Fruit fly (Drosophila melanogaster) whole organism, embryonic: ENCODE data around the gene CG5665.

Experiments
- BEAF-32 ChIP-seq: fragments of 200-800 bp; sonication (Bioruptor generic); optimal IDR thresholded peaks from 3 replicates; lab custom pipeline; 2017; ENCODE audit warnings: missing biosample characterization, missing genetic modification characterization, mild to moderate bottlenecking, moderate library complexity, missing genetic modification reagents
- CG10565 ChIP-seq: fragments of 200-800 bp; sonication (Bioruptor generic); optimal IDR thresholded peaks from 3 replicates; lab custom pipeline; 2016; ENCODE audit warnings: missing biosample characterization, mild to moderate bottlenecking, missing genetic modification characterization
- CG12219 ChIP-seq: fragments of 200-800 bp; sonication (Bioruptor generic); optimal IDR thresholded peaks from 3 replicates; lab custom pipeline; 2018; ENCODE audit warnings: missing biosample characterization, mild to moderate bottlenecking, missing genetic modification characterization
- CG14441 ChIP-seq: fragments of 200-800 bp; sonication (Bioruptor generic); IDR thresholded peaks from 2 replicates; pipeline ENCODE4 v1.3.6; 2022; ENCODE audit warnings: missing biosample characterization, missing genetic modification characterization
- CG14965 ChIP-seq: fragments of 200-800 bp; sonication (Bioruptor generic); optimal IDR thresholded peaks from 2 replicates; lab custom pipeline; 2016; ENCODE audit warnings: missing biosample characterization, missing genetic modification characterization, borderline replicate concordance
- CG17612 ChIP-seq: fragments of 200-800 bp; sonication (Bioruptor generic); IDR thresholded peaks from 2 replicates; pipeline ENCODE4 v1.3.6; 2022; ENCODE audit warnings: missing biosample characterization, missing genetic modification characterization
- CG18476 ChIP-seq: fragments of 200-800 bp; sonication (Bioruptor generic); optimal IDR thresholded peaks from 2 replicates; lab custom pipeline; 2016; ENCODE audit warnings: missing biosample characterization, mild to moderate bottlenecking, missing genetic modification characterization
- CG18599 ChIP-seq: fragments of 200-800 bp; sonication (Bioruptor generic); optimal IDR thresholded peaks from 3 replicates; lab custom pipeline; 2017; ENCODE audit warnings: missing biosample characterization, missing genetic modification characterization, mild to moderate bottlenecking, moderate library complexity, missing genetic modification reagents
- CG18764 ChIP-seq: fragments of 200-800 bp; sonication (Bioruptor generic); optimal IDR thresholded peaks from 3 replicates; lab custom pipeline; 2016; ENCODE audit warnings: missing biosample characterization, missing genetic modification characterization
- CG2199 ChIP-seq: fragments of 200-800 bp; sonication (Bioruptor generic); IDR thresholded peaks from 3 replicates; pipeline ENCODE4 v1.3.6; 2022; ENCODE audit warnings: missing biosample characterization, missing genetic modification characterization
- CG31365 ChIP-seq: fragments of 200-800 bp; sonication (Bioruptor generic); optimal IDR thresholded peaks from 2 replicates; lab custom pipeline; 2018; ENCODE audit warnings: missing biosample characterization, mild to moderate bottlenecking, missing genetic modification characterization
- CG3163 ChIP-seq: fragments of 200-800 bp; sonication (Bioruptor generic); optimal IDR thresholded peaks from 3 replicates; lab custom pipeline; 2016; ENCODE audit warnings: missing biosample characterization, missing genetic modification characterization
- CG32772 ChIP-seq: fragments of 200-800 bp; sonication (Bioruptor generic); IDR thresholded peaks from 2 replicates; pipeline ENCODE4 v1.3.6; 2022; ENCODE audit warnings: missing biosample characterization, missing genetic modification characterization
- CG34422 ChIP-seq: fragments of 200-800 bp; sonication (Bioruptor generic); IDR thresholded peaks from 3 replicates; pipeline ENCODE4 v1.3.6; 2022; ENCODE audit warnings: missing biosample characterization, missing genetic modification characterization
- CG3726 ChIP-seq: fragments of 200-800 bp; sonication (Bioruptor generic); IDR thresholded peaks from 3 replicates; pipeline ENCODE4, ENCODE4 v1.3.6; 2022; ENCODE audit warnings: missing biosample characterization, missing genetic modification characterization
- CG3995 ChIP-seq: fragments of 200-800 bp; sonication (Bioruptor generic); optimal IDR thresholded peaks from 3 replicates; lab custom pipeline; 2016; ENCODE audit warnings: missing biosample characterization, missing genetic modification characterization
- CG42726 ChIP-seq: fragments of 200-800 bp; sonication (Bioruptor generic); IDR thresholded peaks from 2 replicates; pipeline ENCODE4 v1.3.6; 2022; ENCODE audit warnings: missing biosample characterization, missing genetic modification characterization; ENCODE audit not compliant: partially characterized antibody
- CG4282 ChIP-seq: fragments of 200-800 bp; sonication (Bioruptor generic); optimal IDR thresholded peaks from 2 replicates; lab custom pipeline; 2016; ENCODE audit warnings: missing biosample characterization, missing genetic modification characterization
- CG4328 ChIP-seq: fragments of 200-800 bp; sonication (Bioruptor generic); optimal IDR thresholded peaks from 3 replicates; lab custom pipeline; 2017; ENCODE audit warnings: missing biosample characterization, missing genetic modification reagents, missing genetic modification characterization
- CG7357 ChIP-seq: fragments of 200-800 bp; sonication (Bioruptor generic); IDR thresholded peaks from 3 replicates; pipeline ENCODE4 v1.3.6; 2022; ENCODE audit warnings: missing biosample characterization, missing genetic modification characterization
- CG8290 ChIP-seq, 3 experiments: fragments of 200-800 bp; sonication (Bioruptor generic); optimal IDR thresholded peaks; 2 replicates each; lab custom pipeline; 2016 to 2019; ENCODE audit warnings: missing biosample characterization in 3 of 3, missing genetic modification characterization in 3 of 3, mild to moderate bottlenecking in 2 of 3, moderate library complexity in 1 of 3
- CG9215 ChIP-seq: fragments of 200-800 bp; sonication (Bioruptor generic); IDR thresholded peaks from 2 replicates; pipeline ENCODE4 v1.3.6; 2022; ENCODE audit warnings: missing biosample characterization, missing genetic modification characterization
- CG9437 ChIP-seq: fragments of 200-800 bp; sonication (Bioruptor generic); optimal IDR thresholded peaks from 2 replicates; lab custom pipeline; 2018; ENCODE audit warnings: missing biosample characterization, mild to moderate bottlenecking, missing genetic modification characterization
- CrebB ChIP-seq: fragments of 200-800 bp; sonication (Bioruptor generic); optimal IDR thresholded peaks from 3 replicates; lab custom pipeline; 2018; ENCODE audit warnings: missing biosample characterization, mild to moderate bottlenecking, missing genetic modification characterization
- GATAe ChIP-seq: fragments of 200-800 bp; sonication (Bioruptor generic); conservative IDR thresholded peaks from 2 replicates; pipeline ENCODE4 v1.3.6; 2022; ENCODE audit warnings: missing biosample characterization, missing genetic modification characterization
- H15 ChIP-seq: fragments of 200-800 bp; sonication (Bioruptor generic); IDR thresholded peaks from 3 replicates; pipeline ENCODE4 v1.3.6; 2022; ENCODE audit warnings: missing biosample characterization, missing genetic modification characterization
- Hr39 ChIP-seq: fragments of >200 bp; optimal IDR thresholded peaks from 2 replicates; lab custom pipeline; 2017
- Oaz ChIP-seq: fragments of 200-800 bp; sonication (Bioruptor generic); IDR thresholded peaks from 2 replicates; pipeline ENCODE4 v1.3.6; 2022; ENCODE audit warnings: missing biosample characterization, missing genetic modification characterization
- Poxn ChIP-seq: fragments of 200-800 bp; sonication (Bioruptor generic); IDR thresholded peaks from 2 replicates; pipeline ENCODE4 v1.3.6; 2022; ENCODE audit warnings: missing biosample characterization, missing genetic modification characterization
- Side ChIP-seq: fragments of 200-800 bp; sonication (Bioruptor generic); optimal IDR thresholded peaks from 2 replicates; lab custom pipeline; 2016; ENCODE audit warnings: missing biosample characterization, missing genetic modification characterization
- amos ChIP-seq: fragments of 200-800 bp; sonication (Bioruptor generic); IDR thresholded peaks from 2 replicates; pipeline ENCODE4 v1.3.6; 2022; ENCODE audit warnings: missing biosample characterization, missing genetic modification characterization; ENCODE audit not compliant: partially characterized antibody
- ash1 ChIP-seq: fragments of 200-800 bp; sonication (Bioruptor generic); optimal IDR thresholded peaks from 2 replicates; lab custom pipeline; 2018; ENCODE audit warnings: missing biosample characterization, mild to moderate bottlenecking, missing genetic modification characterization
- cad ChIP-seq: fragments of >200 bp; optimal IDR thresholded peaks from 2 replicates; lab custom pipeline; 2017; ENCODE audit warnings: missing biosample characterization, missing genetic modification characterization
- chinmo ChIP-seq: fragments of 200-800 bp; sonication (Bioruptor generic); IDR thresholded peaks from 4 replicates; pipeline ENCODE4 v1.3.6; 2022; ENCODE audit warnings: missing biosample characterization, missing genetic modification characterization; ENCODE audit not compliant: partially characterized antibody
- ci ChIP-seq: fragments of 200-800 bp; sonication (Bioruptor generic); IDR thresholded peaks from 3 replicates; pipeline ENCODE4 v1.3.6; 2022; ENCODE audit warnings: missing biosample characterization, missing genetic modification characterization
- crp ChIP-seq, 2 experiments: fragments of 200-800 bp; sonication (Bioruptor generic); optimal IDR thresholded peaks; 2 replicates in 1 of 2; 3 replicates in 1 of 2; lab custom pipeline; 2017; ENCODE audit warnings: missing biosample characterization in 2 of 2, missing genetic modification characterization in 2 of 2, mild to moderate bottlenecking in 1 of 2, moderate library complexity in 1 of 2
- fd96Cb ChIP-seq: fragments of 200-800 bp; sonication (Bioruptor generic); optimal IDR thresholded peaks from 2 replicates; lab custom pipeline; 2018; ENCODE audit warnings: missing biosample characterization, mild to moderate bottlenecking, missing genetic modification characterization, moderate library complexity
- grn ChIP-seq: fragments of 200-800 bp; sonication (Bioruptor generic); optimal IDR thresholded peaks from 3 replicates; lab custom pipeline; 2017; ENCODE audit warnings: missing biosample characterization, missing genetic modification characterization
- mirr ChIP-seq: fragments of 200-800 bp; sonication (Bioruptor generic); optimal IDR thresholded peaks from 3 replicates; lab custom pipeline; 2018; ENCODE audit warnings: missing biosample characterization, mild to moderate bottlenecking, missing genetic modification characterization
- nau ChIP-seq: fragments of 200-800 bp; sonication (Bioruptor generic); optimal IDR thresholded peaks from 3 replicates; lab custom pipeline; 2017; ENCODE audit warnings: missing biosample characterization, mild to moderate bottlenecking, missing genetic modification characterization, missing genetic modification reagents
- psq ChIP-seq: fragments of 200-800 bp; sonication (Bioruptor generic); optimal IDR thresholded peaks from 2 replicates; lab custom pipeline; 2017; ENCODE audit warnings: missing biosample characterization, missing genetic modification characterization
- salm ChIP-seq: fragments of 200-800 bp; sonication (Bioruptor generic); optimal IDR thresholded peaks from 2 replicates; lab custom pipeline; 2018; ENCODE audit warnings: missing biosample characterization, mild to moderate bottlenecking, missing genetic modification characterization
- sd ChIP-seq: fragments of 200-800 bp; sonication (Bioruptor generic); optimal IDR thresholded peaks from 3 replicates; lab custom pipeline; 2018; ENCODE audit warnings: missing biosample characterization, mild to moderate bottlenecking, missing genetic modification characterization, moderate library complexity
- sens ChIP-seq: fragments of 200-800 bp; sonication (Bioruptor generic); peaks from one replicate; lab custom pipeline; 2016; ENCODE audit warnings: missing biosample characterization, missing genetic modification characterization
- sens-2 ChIP-seq: fragments of 200-800 bp; sonication (Bioruptor generic); IDR thresholded peaks from 2 replicates; pipeline ENCODE4 v1.3.6; 2022; ENCODE audit warnings: missing biosample characterization, missing genetic modification characterization
- sna ChIP-seq: fragments of 200-800 bp; sonication (Bioruptor generic); IDR thresholded peaks from 2 replicates; pipeline ENCODE4 v1.3.6; 2022; ENCODE audit warnings: missing biosample characterization, missing genetic modification characterization; ENCODE audit not compliant: partially characterized antibody
- wek ChIP-seq: fragments of 200-800 bp; sonication (Bioruptor generic); optimal IDR thresholded peaks from 3 replicates; lab custom pipeline; 2018; ENCODE audit warnings: missing biosample characterization, mild to moderate bottlenecking, missing genetic modification characterization, moderate library complexity

The CG5665 gene

dm6 chr3L:20384086-20384810, 25.9 kb downstream of the CG5665 start, which contains the start of the genes CG5498 and fbl (continued):
- TF ChIP-seq salm (tag; lab: Kevin White, UChicago) (peak; percentile 51), CG9437 (peak; percentile 52), Oaz (GFP tag; lab: Robert Waterston, UW) (no peak), Poxn (GFP tag; lab: Robert Waterston, UW) (no peak), CG14965 (no peak), CG4282 (no peak), ash1 (GFP tag; lab: Kevin White, UChicago) (no peak), CG18764 (peak; percentile 39), CG3163 (GFP tag; lab: Kevin White, UChicago) (no peak), CG9215 (GFP tag; lab: Robert Waterston, UW) (no peak), crp (GFP tag; optimal IDR thresholded peaks at IDR 0.05; lab: Kevin White, UChicago) (peak; percentile 21 to 88), CG42726 (GFP tag; lab: Robert Waterston, UW) (0 out of 2 replicates have a peak, but pooled peaks have one; percentile 15), CG14441 (GFP tag; lab: Robert Waterston, UW) (no peak), CG18476 (GFP tag; lab: Kevin White, UChicago) (peak; percentile 56), sna (GFP tag; lab: Robert Waterston, UW) (0 out of 2 replicates have a peak, but pooled peaks have one; percentile 31), amos (GFP tag; lab: Robert Waterston, UW) (no peak; the same call in 1 of the 2 replicates), CG17612 (GFP tag; lab: Robert Waterston, UW) (no peak), CG31365 (tag; lab: Kevin White, UChicago) (peak; percentile 21), CG7357 (GFP tag; lab: Robert Waterston, UW) (no peak), psq (GFP tag; lab: Kevin White, UChicago) (no peak), wek (GFP tag; lab: Kevin White, UChicago) (no peak), CG3726 (GFP tag; lab: Robert Waterston, UW) (no peak), fd96Cb (tag; lab: Kevin White, UChicago) (peak; percentile 39), BEAF-32 (GFP tag; lab: Kevin White, UChicago) (peak; percentile 57)

- TF ChIP-seq CG4328 (GFP tag; lab: Kevin White, UChicago) (no peak), sens (peak; percentile 61)
- TF ChIP-seq, all 482 proteins: peak for 1
Observed at dm6 chr3L:20385006-20385405, 26.7 kb downstream of the CG5665 start.

dm6 chr3L:20385408-20385807, 27.1 kb downstream of the CG5665 start:
- TF ChIP-seq nau (no peak), CG12219 (GFP tag; lab: Kevin White, UChicago) (no peak), CG18599 (peak; percentile 36), CG32772 (GFP tag; lab: Robert Waterston, UW) (no peak), CG3995 (GFP tag; lab: Kevin White, UChicago) (peak; percentile 8), CG8290 (GFP tag; optimal IDR thresholded peaks at IDR 0.05; lab: Kevin White, UChicago) (no peak), CG8290 (tag; optimal IDR thresholded peaks at IDR 0.05; lab: Kevin White, UChicago) (peak in 1 of 2 experiments; percentile 15), Hr39 (lab: Kevin White, UChicago) (no peak), CG2199 (GFP tag; lab: Robert Waterston, UW) (peak; percentile 53; the same call in 1 of the 3 replicates), sens-2 (GFP tag; lab: Robert Waterston, UW) (peak; percentile 85), sd (peak; percentile 83), mirr (GFP tag; lab: Kevin White, UChicago) (peak; percentile 77), Side (no peak), chinmo (GFP tag; lab: Robert Waterston, UW) (peak; percentile 49; the same call in 2 of the 4 replicates), GATAe (GFP tag; lab: Robert Waterston, UW) (peak; percentile 58; the same call in 1 of the 2 replicates), CrebB (peak; percentile 17), cad (no peak), ci (peak; percentile 24; the same call in 1 of the 3 replicates), H15 (GFP tag; lab: Robert Waterston, UW) (no peak), CG10565 (GFP tag; lab: Kevin White, UChicago) (no peak), CG34422 (GFP tag; lab: Robert Waterston, UW) (no peak), grn (GFP tag; lab: Kevin White, UChicago) (peak; percentile 87)
